Worm (Caenorhabditis elegans) whole organism, L3 larva: ENCODE data around the gene haf-7.
A peak's percentile ranks its signal among the peaks of the same experiment; 100 is the strongest.

Experiments
- R02D3.7 ChIP-seq: fragments of 150-350 bp; optimal IDR thresholded peaks from 2 replicates; lab custom pipeline; 2014; ENCODE audit warnings: missing biosample characterization, missing genetic modification characterization
- ZK546.5 ChIP-seq: sonication (generic microtip); optimal IDR thresholded peaks from 2 replicates; lab custom pipeline; 2017; ENCODE audit warnings: missing biosample characterization, missing genetic modification characterization
- aly-2 ChIP-seq: fragments of 150-350 bp; optimal IDR thresholded peaks from 2 replicates; lab custom pipeline; 2014; ENCODE audit warnings: missing biosample characterization, missing genetic modification characterization
- ama-1 ChIP-seq: fragments of 150-350 bp; optimal IDR thresholded peaks from 2 replicates; lab custom pipeline; 2018
- ceh-16 ChIP-seq: sonication (generic microtip); optimal IDR thresholded peaks from 2 replicates; lab custom pipeline; 2017; ENCODE audit warnings: missing biosample characterization, missing genetic modification characterization
- ceh-28 ChIP-seq: fragments of 150-350 bp; optimal IDR thresholded peaks from 2 replicates; lab custom pipeline; 2014; ENCODE audit warnings: missing biosample characterization, missing genetic modification reagents, missing genetic modification characterization
- ceh-82 ChIP-seq: fragments of 150-350 bp; optimal IDR thresholded peaks from 2 replicates; lab custom pipeline; 2014; ENCODE audit warnings: missing biosample characterization, missing genetic modification characterization
- ceh-9 ChIP-seq: sonication (generic microtip); optimal IDR thresholded peaks from 2 replicates; lab custom pipeline; 2018; ENCODE audit warnings: missing biosample characterization, missing genetic modification characterization
- daf-12 ChIP-seq: fragments of 150-350 bp; optimal IDR thresholded peaks from 2 replicates; lab custom pipeline; 2014; ENCODE audit warnings: missing biosample characterization, missing genetic modification reagents, missing genetic modification characterization
- egl-27 ChIP-seq: sonication (generic microtip); optimal IDR thresholded peaks from 4 replicates; lab custom pipeline; 2017; ENCODE audit warnings: missing biosample characterization, missing genetic modification reagents, missing genetic modification characterization
- egl-5 ChIP-seq: fragments of 150-350 bp; optimal IDR thresholded peaks from 2 replicates; lab custom pipeline; 2017; ENCODE audit warnings: missing biosample characterization, missing genetic modification reagents, missing genetic modification characterization, inconsistent platforms
- elt-1 ChIP-seq: fragments of 150-350 bp; optimal IDR thresholded peaks from 2 replicates; lab custom pipeline; 2014; ENCODE audit warnings: missing biosample characterization, missing genetic modification characterization
- elt-2 ChIP-seq: sonication (generic microtip); optimal IDR thresholded peaks from 2 replicates; lab custom pipeline; 2016; ENCODE audit warnings: missing genetic modification reagents, mild to moderate bottlenecking, missing genetic modification characterization, missing compliant biosample characterization
- elt-3 ChIP-seq, 3 experiments: fragments of 150-350 bp in 1 of 3; sonication (generic microtip) in 2 of 3; optimal IDR thresholded peaks; 2 replicates in 2 of 3; 4 replicates in 1 of 3; lab custom pipeline; 2014 to 2017; ENCODE audit warnings: missing biosample characterization in 3 of 3, missing genetic modification characterization in 3 of 3
- eor-1 ChIP-seq, 2 experiments: fragments of 150-350 bp; optimal IDR thresholded peaks; 2 replicates each; lab custom pipeline; 2014 to 2018; ENCODE audit warnings: missing biosample characterization in 2 of 2, missing genetic modification characterization in 2 of 2
- fkh-10 ChIP-seq: sonication (generic microtip); optimal IDR thresholded peaks from 2 replicates; lab custom pipeline; 2017; ENCODE audit warnings: missing biosample characterization, missing genetic modification reagents, missing genetic modification characterization
- fkh-2 ChIP-seq: fragments of 150-350 bp; optimal IDR thresholded peaks from 2 replicates; lab custom pipeline; 2014; ENCODE audit warnings: missing biosample characterization, missing genetic modification reagents, missing genetic modification characterization
- fos-1 ChIP-seq: fragments of 150-350 bp; optimal IDR thresholded peaks from 2 replicates; lab custom pipeline; 2014; ENCODE audit warnings: missing biosample characterization, missing genetic modification characterization
- jun-1 ChIP-seq: fragments of 150-350 bp; optimal IDR thresholded peaks from 2 replicates; lab custom pipeline; 2014; ENCODE audit warnings: missing biosample characterization, missing genetic modification reagents, missing genetic modification characterization
- lin-15B ChIP-seq: fragments of 150-350 bp; optimal IDR thresholded peaks from 2 replicates; lab custom pipeline; 2014; ENCODE audit warnings: missing biosample characterization, missing genetic modification characterization
- lin-39 ChIP-seq: fragments of 150-350 bp; optimal IDR thresholded peaks from 2 replicates; lab custom pipeline; 2018; ENCODE audit warnings: missing biosample characterization, missing genetic modification reagents, missing genetic modification characterization
- lsy-12 ChIP-seq: sonication (generic microtip); optimal IDR thresholded peaks from 2 replicates; lab custom pipeline; 2016; ENCODE audit warnings: mild to moderate bottlenecking, missing genetic modification characterization, missing compliant biosample characterization
- mdl-1 ChIP-seq: fragments of 150-350 bp; optimal IDR thresholded peaks from 2 replicates; lab custom pipeline; 2014; ENCODE audit warnings: missing biosample characterization, missing genetic modification characterization
- mml-1 ChIP-seq: fragments of 150-350 bp; sonication (generic microtip); optimal IDR thresholded peaks from 3 replicates; lab custom pipeline; 2014; ENCODE audit warnings: missing biosample characterization, missing genetic modification characterization
- nfya-1 ChIP-seq: sonication (generic microtip); optimal IDR thresholded peaks from 2 replicates; lab custom pipeline; 2017; ENCODE audit warnings: missing genetic modification characterization, mild to moderate bottlenecking, missing compliant biosample characterization, antibody characterized with exemption, moderate library complexity; ENCODE audit not compliant: insufficient read depth
- nhr-12 ChIP-seq: fragments of 150-350 bp; optimal IDR thresholded peaks from 2 replicates; lab custom pipeline; 2014; ENCODE audit warnings: missing biosample characterization, missing genetic modification characterization
- nhr-23 ChIP-seq: fragments of 150-350 bp; optimal IDR thresholded peaks from 2 replicates; lab custom pipeline; 2014; ENCODE audit warnings: missing biosample characterization, missing genetic modification reagents, missing genetic modification characterization
- nhr-28 ChIP-seq: fragments of 150-350 bp; optimal IDR thresholded peaks from 2 replicates; lab custom pipeline; 2014; ENCODE audit warnings: missing biosample characterization, missing genetic modification characterization
- nhr-43 ChIP-seq: sonication (generic microtip); optimal IDR thresholded peaks from 2 replicates; lab custom pipeline; 2016; ENCODE audit warnings: mild to moderate bottlenecking, missing genetic modification characterization, missing compliant biosample characterization; ENCODE audit not compliant: poor library complexity, severe bottlenecking
- nhr-67 ChIP-seq: fragments of 150-350 bp; optimal IDR thresholded peaks from 2 replicates; lab custom pipeline; 2014; ENCODE audit warnings: missing biosample characterization, missing genetic modification characterization
- nhr-77 ChIP-seq: fragments of 150-350 bp; optimal IDR thresholded peaks from 2 replicates; lab custom pipeline; 2014; ENCODE audit warnings: missing biosample characterization, missing genetic modification characterization
- pha-4 ChIP-seq: fragments of 150-350 bp; optimal IDR thresholded peaks from 2 replicates; lab custom pipeline; 2014; ENCODE audit warnings: missing biosample characterization, missing genetic modification reagents, missing genetic modification characterization
- pqm-1 ChIP-seq: fragments of 150-350 bp; optimal IDR thresholded peaks from 2 replicates; lab custom pipeline; 2017; ENCODE audit warnings: missing biosample characterization, missing genetic modification characterization, inconsistent platforms
- sea-2 ChIP-seq: fragments of 150-350 bp; sonication (generic microtip); optimal IDR thresholded peaks from 4 replicates; lab custom pipeline; 2014; ENCODE audit warnings: missing biosample characterization, missing genetic modification reagents, missing genetic modification characterization
- skn-1 ChIP-seq: fragments of 150-350 bp; optimal IDR thresholded peaks from 2 replicates; lab custom pipeline; 2014; ENCODE audit warnings: missing biosample characterization, missing genetic modification characterization
- snpc-4 ChIP-seq: fragments of 150-350 bp; optimal IDR thresholded peaks from 2 replicates; lab custom pipeline; 2014; ENCODE audit warnings: missing biosample characterization, missing genetic modification characterization
- tbx-2 ChIP-seq: sonication (generic microtip); optimal IDR thresholded peaks from 2 replicates; lab custom pipeline; 2016; ENCODE audit warnings: mild to moderate bottlenecking, missing genetic modification characterization, missing compliant biosample characterization
- unc-39 ChIP-seq: sonication (generic microtip); optimal IDR thresholded peaks from 4 replicates; lab custom pipeline; 2017; ENCODE audit warnings: missing biosample characterization, missing genetic modification characterization
- unc-62 ChIP-seq: fragments of 150-350 bp; sonication (generic microtip); optimal IDR thresholded peaks from 4 replicates; lab custom pipeline; 2014; ENCODE audit warnings: missing biosample characterization, missing genetic modification reagents, missing genetic modification characterization
- zag-1 ChIP-seq: fragments of 150-350 bp; optimal IDR thresholded peaks from 2 replicates; lab custom pipeline; 2014; ENCODE audit warnings: missing biosample characterization, missing genetic modification characterization
- ztf-11 ChIP-seq: fragments of 150-350 bp; optimal IDR thresholded peaks from 2 replicates; lab custom pipeline; 2014; ENCODE audit warnings: missing biosample characterization, missing genetic modification characterization
- ztf-4 ChIP-seq: fragments of 150-350 bp; optimal IDR thresholded peaks from 2 replicates; lab custom pipeline; 2014; ENCODE audit warnings: missing biosample characterization, missing genetic modification characterization

haf-7 gene

DNA sequence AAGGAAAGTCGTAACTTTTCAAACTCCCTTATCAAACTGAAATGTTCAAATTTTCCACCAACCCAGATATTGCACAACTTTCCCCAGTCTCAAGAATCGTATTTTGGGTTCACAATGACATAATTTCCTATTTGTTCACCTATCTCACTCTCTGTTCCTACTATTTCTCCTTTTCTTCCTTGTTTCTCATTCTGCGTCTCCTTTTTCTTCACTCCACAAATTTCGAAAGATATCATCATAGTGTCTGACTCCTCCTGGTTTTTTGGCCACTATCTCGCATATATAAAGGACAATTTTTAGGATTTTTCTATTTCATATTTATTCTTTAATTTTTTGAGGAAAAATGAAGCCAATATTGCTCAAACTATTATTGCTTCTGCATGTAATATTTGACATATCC, at the start of gene haf-7:
haf-7 (plus strand) TSS at position 211 of the 400 bp plus-strand sequence.
- TF ChIP-seq ama-1 (no peak), daf-12 (no peak), nhr-67 (no peak), lsy-12 (tag; lab: Kevin White, UChicago) (no peak), ZK546.5 (tag; lab: Kevin White, UChicago) (no peak), nhr-23 (tag; lab: Kevin White, UChicago) (peak; percentile 28), zag-1 (tag; lab: Kevin White, UChicago) (no peak), lin-15B (tag; lab: Kevin White, UChicago) (peak; percentile 4), nhr-12 (tag; lab: Kevin White, UChicago) (no peak), ceh-82 (no peak), mml-1 (no peak), skn-1 (tag; lab: Kevin White, UChicago) (peak; percentile 15), elt-2 (peak; percentile 54), elt-1 (no peak), eor-1 (tag; optimal IDR thresholded peaks at IDR 0.05; lab: Kevin White, UChicago) (no peak), ztf-4 (tag; lab: Kevin White, UChicago) (no peak), fkh-2 (tag; lab: Kevin White, UChicago) (no peak), nhr-43 (tag; lab: Kevin White, UChicago) (no peak), ceh-16 (tag; lab: Kevin White, UChicago) (no peak), nhr-77 (tag; lab: Kevin White, UChicago) (no peak), lin-39 (tag; lab: Kevin White, UChicago) (no peak), ztf-11 (tag; lab: Kevin White, UChicago) (no peak), nhr-28 (tag; lab: Kevin White, UChicago) (no peak), aly-2 (tag; lab: Kevin White, UChicago) (no peak), snpc-4 (tag; lab: Kevin White, UChicago) (peak; percentile 33), unc-39 (tag; lab: Kevin White, UChicago) (no peak), pha-4 (tag; lab: Kevin White, UChicago) (no peak), unc-62 (GFP tag; lab: Kevin White, UChicago) (no peak), elt-3 (tag; optimal IDR thresholded peaks at IDR 0.05; lab: Kevin White, UChicago) (no peak), fkh-10 (no peak), nfya-1 (tag; lab: Kevin White, UChicago) (no peak), ceh-9 (tag; lab: Kevin White, UChicago) (no peak), tbx-2 (no peak), fos-1 (no peak), sea-2 (GFP tag; lab: Kevin White, UChicago) (no peak), pqm-1 (peak; percentile 4), mdl-1 (tag; lab: Kevin White, UChicago) (no peak), ceh-28 (tag; lab: Kevin White, UChicago) (no peak), egl-27 (tag; lab: Kevin White, UChicago) (no peak), R02D3.7 (tag; lab: Kevin White, UChicago) (no peak), jun-1 (tag; lab: Kevin White, UChicago) (peak; percentile 25)

DNA sequence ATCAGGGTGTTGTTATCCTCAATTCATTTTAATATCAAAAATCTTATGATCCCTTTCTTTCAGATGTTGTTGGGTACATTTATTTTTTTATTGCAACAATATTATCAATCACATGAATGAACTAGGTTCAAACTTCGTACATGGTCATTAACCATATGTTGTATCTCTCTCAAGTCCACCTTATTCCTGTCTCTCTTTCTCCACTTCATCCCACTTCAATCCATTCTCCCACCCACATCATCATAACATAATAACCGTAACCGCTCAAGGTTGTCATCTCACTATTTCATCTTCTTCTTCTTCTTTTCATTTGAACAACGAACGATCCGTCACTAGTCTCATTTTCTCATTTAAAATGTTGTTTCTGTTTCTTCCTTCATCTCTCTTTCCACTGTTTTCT, 47.6 kb upstream of the haf-7 start:
- TF ChIP-seq ama-1 = no peak
- TF ChIP-seq sea-2 (GFP tag; lab: Kevin White, UChicago) = no peak
- no peak for TF ChIP-seq pqm-1
- TF ChIP-seq mml-1 = no peak
- no peak for TF ChIP-seq lin-39 (tag; lab: Kevin White, UChicago)
- peak; percentile 57 for TF ChIP-seq nhr-43 (tag; lab: Kevin White, UChicago)
- TF ChIP-seq lin-15B (tag; lab: Kevin White, UChicago) = no peak
- TF ChIP-seq daf-12 = no peak

DNA sequence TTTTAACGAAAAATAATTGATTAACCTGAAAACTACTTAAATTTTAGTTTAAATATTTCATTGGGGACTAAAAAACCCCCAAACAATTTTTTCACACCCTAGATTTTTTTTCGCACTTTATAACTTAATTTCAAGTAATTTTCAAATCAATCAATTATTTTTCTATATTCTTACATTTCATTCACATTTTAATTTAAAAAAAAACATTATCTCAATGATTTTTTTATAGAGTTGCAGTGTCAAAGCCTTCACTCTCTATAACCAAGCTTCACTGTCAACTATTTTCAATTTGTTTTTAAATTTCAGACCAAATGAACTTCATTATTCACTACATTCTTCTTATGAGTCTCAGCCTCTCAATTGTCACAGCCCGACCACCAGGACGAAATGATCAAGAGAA, 46.5 kb upstream of the haf-7 start, which contains the start of gene Y50E8A.1:
Y50E8A.1 (plus strand) TSS at position 301 of the 400 bp plus-strand sequence.
- no peak for TF ChIP-seq lin-15B (tag; lab: Kevin White, UChicago)
- TF ChIP-seq ZK546.5 (tag; lab: Kevin White, UChicago) = no peak
- TF ChIP-seq mml-1 = no peak
- no peak for TF ChIP-seq nhr-12 (tag; lab: Kevin White, UChicago)
- TF ChIP-seq nhr-23 (tag; lab: Kevin White, UChicago) = no peak
- no peak for TF ChIP-seq lsy-12 (tag; lab: Kevin White, UChicago)
- TF ChIP-seq ceh-9 (tag; lab: Kevin White, UChicago) = no peak
- TF ChIP-seq egl-5 (tag; lab: Kevin White, UChicago) = no peak
- TF ChIP-seq ceh-16 (tag; lab: Kevin White, UChicago) = no peak
- no peak for TF ChIP-seq pqm-1
- TF ChIP-seq ceh-82 = no peak
- no peak for TF ChIP-seq fkh-10
- no peak for TF ChIP-seq mdl-1 (tag; lab: Kevin White, UChicago)
- TF ChIP-seq daf-12 = no peak
- TF ChIP-seq aly-2 (tag; lab: Kevin White, UChicago) = no peak
- TF ChIP-seq nhr-28 (tag; lab: Kevin White, UChicago) = no peak
- no peak for TF ChIP-seq ztf-11 (tag; lab: Kevin White, UChicago)
- TF ChIP-seq egl-27 (tag; lab: Kevin White, UChicago) = no peak
- TF ChIP-seq ztf-4 (tag; lab: Kevin White, UChicago) = no peak
